Worm (Caenorhabditis elegans): Measurements from ENCODE around the gene cope-1.

The cope-1 gene

DNA sequence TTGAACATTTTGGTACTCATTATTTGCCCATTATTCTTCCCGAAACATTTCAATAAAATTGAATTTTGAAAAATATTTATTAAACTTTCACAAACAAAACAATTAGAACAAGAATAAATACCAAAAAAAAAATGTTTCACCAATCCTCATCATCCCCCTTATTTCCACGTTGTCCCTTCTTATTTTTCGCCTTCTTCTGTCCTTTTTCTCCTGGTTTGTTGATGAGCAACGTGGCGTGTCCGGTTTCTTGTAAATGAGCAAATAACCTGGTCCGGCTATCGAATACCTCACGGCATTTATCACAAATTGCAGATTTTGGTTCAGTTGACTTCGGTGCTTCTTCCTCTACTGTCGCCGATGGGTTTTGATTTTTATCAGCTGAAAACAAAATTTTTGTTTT is 35.3 kb upstream of the cope-1 start:
- TF ChIP-seq gmeb-2 (tag; optimal IDR thresholded peaks at IDR 0.05) (no peak), nhr-232 (tag; optimal IDR thresholded peaks at IDR 0.05) (no peak), madf-2 (tag; optimal IDR thresholded peaks at IDR 0.05) (no peak), C38D4.7 (GFP tag; optimal IDR thresholded peaks at IDR 0.05) (no peak), pha-2 (tag; optimal IDR thresholded peaks at IDR 0.05) (no peak), hlh-15 (tag; optimal IDR thresholded peaks at IDR 0.05) (no peak), unc-42 (tag; optimal IDR thresholded peaks at IDR 0.05) (no peak), mec-3 (tag; optimal IDR thresholded peaks at IDR 0.05; ENCODE audit: borderline replicate concordance) (no peak), lin-11 (tag; optimal IDR thresholded peaks at IDR 0.05) (no peak), ceh-19 (GFP tag; optimal IDR thresholded peaks at IDR 0.05) (no peak), ceh-14 (tag; optimal IDR thresholded peaks at IDR 0.05) (no peak), ztf-16 (tag; optimal IDR thresholded peaks at IDR 0.05) (no peak), pqm-1 (tag; optimal IDR thresholded peaks at IDR 0.05) (no peak), dmd-4 (tag; optimal IDR thresholded peaks at IDR 0.05; ENCODE audit: borderline replicate concordance) (no peak)

DNA sequence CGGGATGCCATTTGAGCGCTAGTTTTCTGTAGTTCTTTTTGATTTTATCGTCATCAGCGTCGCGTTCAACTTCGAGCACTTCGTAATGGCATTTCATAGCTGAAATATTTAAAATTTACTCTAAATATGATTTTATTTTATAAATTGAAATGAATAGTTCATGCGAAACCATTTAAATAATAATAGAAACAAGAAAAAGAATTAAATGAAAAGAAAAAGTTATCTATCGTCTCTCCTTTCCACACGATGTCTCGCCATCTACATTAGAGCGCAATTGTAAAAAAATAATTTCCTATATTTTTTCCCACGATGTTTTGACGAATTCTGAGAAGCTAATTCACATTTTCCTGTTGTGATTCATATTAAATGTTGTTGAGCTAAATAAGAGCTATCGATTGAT is 32.8 kb upstream of the cope-1 start, which contains the start of gene dnj-17:
Gene dnj-17 (minus strand): TSS at position 101 of the 400 bp plus-strand sequence.
- TF ChIP-seq odd-2 (tag; optimal IDR thresholded peaks at IDR 0.05) (no peak), dve-1 (tag; optimal IDR thresholded peaks at IDR 0.05) (no peak), ceh-14 (tag; optimal IDR thresholded peaks at IDR 0.05) (no peak), fax-1 (tag; optimal IDR thresholded peaks at IDR 0.05) (no peak), K09A11.1 (tag; optimal IDR thresholded peaks at IDR 0.05; ENCODE audit: insufficient read depth) (no peak), ceh-45 (GFP tag; IDR thresholded peaks at IDR 0.05) (no peak), ceh-30 (tag; optimal IDR thresholded peaks at IDR 0.05) (no peak), ceh-18 (tag; optimal IDR thresholded peaks at IDR 0.05) (no peak), pha-2 (tag; optimal IDR thresholded peaks at IDR 0.05) (no peak), ceh-6 (GFP tag; optimal IDR thresholded peaks at IDR 0.05) (no peak)

DNA sequence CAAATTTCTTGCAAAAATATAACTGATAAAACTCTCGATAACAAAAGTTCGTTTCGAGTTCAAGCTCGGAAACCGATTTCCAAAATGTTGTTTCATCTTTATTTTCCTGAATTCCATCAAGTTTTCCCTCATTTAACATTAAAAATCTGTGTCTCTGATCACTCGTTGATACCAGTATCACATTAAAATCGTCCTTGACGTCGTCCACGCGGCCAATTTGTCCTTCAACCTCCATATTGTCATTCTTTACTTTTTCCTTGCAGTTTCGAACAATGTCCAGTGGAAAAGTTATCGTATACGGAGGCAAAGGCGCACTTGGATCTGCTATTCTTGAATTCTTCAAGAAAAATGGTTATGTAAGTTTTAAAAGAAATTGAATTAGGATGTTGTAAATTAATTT is 32.4 kb upstream of the cope-1 start, which contains the start of gene qdpr-1:
Gene qdpr-1 (plus strand): TSS at position 264 of the 400 bp plus-strand sequence.
- no peak for TF ChIP-seq rnt-1 (tag; optimal IDR thresholded peaks at IDR 0.05)
- no peak for TF ChIP-seq dve-1 (tag; optimal IDR thresholded peaks at IDR 0.05)
- TF ChIP-seq lim-6 (tag; optimal IDR thresholded peaks at IDR 0.05) = no peak
- no peak for TF ChIP-seq ceh-14 (tag; optimal IDR thresholded peaks at IDR 0.05)
- TF ChIP-seq lin-11 (tag; optimal IDR thresholded peaks at IDR 0.05) = no peak
- TF ChIP-seq elt-4 (tag; optimal IDR thresholded peaks at IDR 0.05) = no peak
- no peak for TF ChIP-seq gmeb-2 (tag; optimal IDR thresholded peaks at IDR 0.05)
- no peak for TF ChIP-seq K09A11.1 (tag; optimal IDR thresholded peaks at IDR 0.05; ENCODE audit: insufficient read depth)
- TF ChIP-seq ref-2 (tag; optimal IDR thresholded peaks at IDR 0.05) = no peak
- no peak for TF ChIP-seq ceh-34 (tag; optimal IDR thresholded peaks at IDR 0.05)

DNA sequence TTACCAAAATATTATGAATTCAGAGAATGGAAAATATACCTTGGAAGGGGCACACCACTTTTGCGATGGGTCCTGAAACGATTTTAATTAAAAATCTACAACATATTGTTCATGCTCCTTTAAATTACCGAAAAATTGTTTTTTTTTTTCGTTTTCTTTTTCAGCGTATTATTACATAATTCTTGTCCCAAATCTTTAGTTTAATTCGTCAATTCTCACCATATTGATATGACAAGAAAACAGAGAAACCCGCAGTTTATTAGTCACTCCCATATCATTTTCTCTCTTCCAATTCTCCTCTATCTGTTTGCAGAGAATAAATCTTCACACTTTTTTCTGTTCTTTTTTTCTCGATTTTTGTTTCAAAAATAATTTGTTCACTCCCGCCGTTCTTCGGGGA is 30.8 kb upstream of the cope-1 start, which contains the start of gene F11F1.1:
Gene F11F1.1 (plus strand): TSS at position 301 of the 400 bp plus-strand sequence.
- TF ChIP-seq ama-1 (optimal IDR thresholded peaks at IDR 0.05) (no peak), ceh-22 (tag; optimal IDR thresholded peaks at IDR 0.05) (no peak), fax-1 (tag; optimal IDR thresholded peaks at IDR 0.05) (no peak), pha-2 (tag; optimal IDR thresholded peaks at IDR 0.05) (no peak), unc-3 (GFP tag; conservative IDR thresholded peaks at IDR 0.05) (no peak), unc-3 (tag; optimal IDR thresholded peaks at IDR 0.05) (no peak), ceh-48 (tag; optimal IDR thresholded peaks at IDR 0.05) (no peak), ets-4 (tag; optimal IDR thresholded peaks at IDR 0.05) (no peak), ceh-45 (GFP tag; IDR thresholded peaks at IDR 0.05) (no peak), lin-11 (tag; optimal IDR thresholded peaks at IDR 0.05) (no peak), ttx-3 (tag; optimal IDR thresholded peaks at IDR 0.05) (no peak), ceh-2 (tag; optimal IDR thresholded peaks at IDR 0.05) (no peak), pat-9 (tag; optimal IDR thresholded peaks at IDR 0.05) (no peak), sdc-2 (tag; optimal IDR thresholded peaks at IDR 0.05) (no peak), zip-5 (tag; optimal IDR thresholded peaks at IDR 0.05) (no peak), ceh-31 (tag; optimal IDR thresholded peaks at IDR 0.05) (no peak), pqm-1 (tag; optimal IDR thresholded peaks at IDR 0.05) (no peak), nhr-232 (tag; optimal IDR thresholded peaks at IDR 0.05) (no peak), unc-86 (tag; optimal IDR thresholded peaks at IDR 0.05) (no peak), unc-55 (GFP tag; optimal IDR thresholded peaks at IDR 0.05) (no peak)

Data from whole organism, late embryonic.